Fruit fly (Drosophila melanogaster) whole organism: ENCODE measurements around the gene Polr1D.

ENCODE experiments used
- Dll ChIP-seq: fragments of >200 bp; optimal IDR thresholded peaks from 2 replicates; lab custom pipeline; 2017
- EcR ChIP-seq, 2 experiments: fragments of >200 bp; optimal IDR thresholded peaks; 2 replicates each; lab custom pipeline; 2017; ENCODE audit warnings: missing biosample characterization in 2 of 2, missing genetic modification characterization in 2 of 2, missing genetic modification reagents in 2 of 2
- pan ChIP-seq: fragments of >200 bp; optimal IDR thresholded peaks from 2 replicates; lab custom pipeline; 2017
- psq ChIP-seq: fragments of >200 bp; optimal IDR thresholded peaks from 2 replicates; lab custom pipeline; 2017
- usp ChIP-seq: fragments of >200 bp; optimal IDR thresholded peaks from 2 replicates; lab custom pipeline; 2017; ENCODE audit warnings: missing biosample characterization, missing genetic modification characterization, mixed read lengths

DNA sequence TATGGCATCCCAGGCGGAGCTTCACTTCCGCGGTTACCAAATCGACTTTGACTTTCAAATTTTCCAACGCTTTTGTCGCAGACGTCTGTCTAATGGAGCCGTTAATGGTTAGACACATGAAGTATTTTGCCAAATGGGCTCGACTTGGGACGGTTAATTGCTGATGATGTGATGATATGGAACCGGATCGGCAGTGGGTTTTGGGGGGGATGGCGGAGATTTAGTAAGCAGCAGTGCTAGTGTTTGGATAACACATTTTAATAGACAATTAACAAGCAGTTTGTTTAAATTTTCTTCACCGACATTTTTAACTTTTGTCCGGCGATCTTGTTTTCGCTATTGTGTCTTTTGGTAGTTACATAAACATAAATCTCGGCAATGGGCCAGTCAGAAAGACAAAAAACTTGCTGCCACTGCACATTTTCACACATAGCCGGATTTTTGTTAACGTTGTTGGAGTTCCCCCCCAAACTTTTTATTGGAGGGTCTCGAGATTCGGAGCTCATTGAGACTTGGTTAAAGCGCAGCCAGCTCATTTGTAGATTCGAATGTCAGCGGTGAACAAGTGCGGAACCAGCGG, 25.3 kb downstream of the Polr1D start, which contains the start of gene amd:
- no peak for TF ChIP-seq pan
- no peak for TF ChIP-seq psq (lab: Kevin White, UChicago)
- TF ChIP-seq Dll, result no peak
- no peak for TF ChIP-seq EcR (GFP tag; optimal IDR thresholded peaks at IDR 0.05; lab: Kevin White, UChicago)
- no peak for TF ChIP-seq usp (GFP tag; lab: Kevin White, UChicago)
